Worm (Caenorhabditis elegans): Measurements from ENCODE around the gene egg-2.

DNA sequence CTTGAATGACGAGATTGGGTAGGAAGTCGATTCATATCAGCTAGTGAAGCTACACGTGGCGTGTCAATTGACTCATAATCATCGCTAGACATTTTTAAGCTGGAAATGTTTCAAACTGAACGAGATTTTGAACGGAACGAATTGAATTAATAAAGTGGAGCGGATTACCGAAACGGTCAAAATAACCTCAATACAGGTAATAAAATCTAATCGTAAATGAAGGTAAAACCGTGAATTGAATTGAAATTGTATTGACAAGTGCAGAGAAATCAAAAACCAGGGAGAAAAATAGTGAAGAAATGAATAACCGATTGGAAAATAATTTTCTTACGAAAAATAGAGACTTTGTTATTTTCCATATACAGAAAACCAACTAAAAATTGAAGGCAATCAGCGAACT is 31.3 kb downstream of the egg-2 start, which contains the start of gene cyk-1:
- TF ChIP-seq unc-86 (tag; optimal IDR thresholded peaks at IDR 0.05) (no peak), ceh-82 (tag; optimal IDR thresholded peaks at IDR 0.05) (no peak)

Data from whole organism, L1 larva.